Fruit fly (Drosophila melanogaster) whole organism, embryonic: ENCODE measurements around the gene CG44838.

ENCODE experiments used
- Antp ChIP-seq: fragments of 200-800 bp; sonication (Bioruptor generic); optimal IDR thresholded peaks from 3 replicates; lab custom pipeline; 2016; ENCODE audit warnings: missing biosample characterization, missing genetic modification characterization
- Atf3 ChIP-seq: fragments of 200-800 bp; sonication (Bioruptor generic); optimal IDR thresholded peaks from 3 replicates; lab custom pipeline; 2016; ENCODE audit warnings: missing biosample characterization, missing genetic modification characterization
- CG1024 ChIP-seq: fragments of 200-800 bp; sonication (Bioruptor generic); IDR thresholded peaks from 2 replicates; pipeline ENCODE4 v1.3.6; 2022; ENCODE audit warnings: missing biosample characterization, missing genetic modification characterization
- CG10366 ChIP-seq: fragments of 200-800 bp; sonication (Bioruptor generic); IDR thresholded peaks from 2 replicates; pipeline ENCODE4 v1.3.6; 2022; ENCODE audit warnings: missing biosample characterization, missing genetic modification characterization
- CG14667 ChIP-seq: fragments of 200-800 bp; sonication (Bioruptor generic); IDR thresholded peaks from 2 replicates; pipeline ENCODE4 v1.3.6; 2022; ENCODE audit warnings: missing biosample characterization, missing genetic modification characterization
- CG14710 ChIP-seq: fragments of 200-800 bp; sonication (Bioruptor generic); optimal IDR thresholded peaks from 3 replicates; lab custom pipeline; 2019; ENCODE audit warnings: missing biosample characterization, mild to moderate bottlenecking, missing genetic modification characterization, moderate library complexity
- CG15269 ChIP-seq: fragments of 200-800 bp; sonication (Bioruptor generic); optimal IDR thresholded peaks from 2 replicates; lab custom pipeline; 2018; ENCODE audit warnings: missing biosample characterization, mild to moderate bottlenecking, missing genetic modification characterization, moderate library complexity
- CG1647 ChIP-seq: fragments of 200-800 bp; sonication (Bioruptor generic); optimal IDR thresholded peaks from 3 replicates; lab custom pipeline; 2016; ENCODE audit warnings: missing biosample characterization, missing genetic modification characterization
- CG16813 ChIP-seq: fragments of 200-800 bp; sonication (Bioruptor generic); IDR thresholded peaks from 3 replicates; pipeline ENCODE4 v1.3.6; 2022; ENCODE audit warnings: missing biosample characterization, missing genetic modification characterization; ENCODE audit not compliant: partially characterized antibody
- CG17186 ChIP-seq: fragments of 200-800 bp; sonication (Bioruptor generic); optimal IDR thresholded peaks from 3 replicates; lab custom pipeline; 2017; ENCODE audit warnings: missing biosample characterization, missing genetic modification reagents, missing genetic modification characterization
- CG17359 ChIP-seq: fragments of 200-800 bp; sonication (Bioruptor generic); optimal IDR thresholded peaks from 3 replicates; lab custom pipeline; 2018; ENCODE audit warnings: missing biosample characterization, mild to moderate bottlenecking, missing genetic modification characterization, moderate library complexity
- CG2116 ChIP-seq: fragments of 200-800 bp; sonication (Bioruptor generic); optimal IDR thresholded peaks from 3 replicates; lab custom pipeline; 2018; ENCODE audit warnings: missing biosample characterization, mild to moderate bottlenecking, missing genetic modification characterization
- CG2202 ChIP-seq: fragments of 200-800 bp; sonication (Bioruptor generic); optimal IDR thresholded peaks from 2 replicates; lab custom pipeline; 2018; ENCODE audit warnings: missing biosample characterization, mild to moderate bottlenecking, missing genetic modification characterization
- CG2678 ChIP-seq: fragments of 200-800 bp; sonication (Bioruptor generic); optimal IDR thresholded peaks from 3 replicates; lab custom pipeline; 2019; ENCODE audit warnings: missing biosample characterization, mild to moderate bottlenecking, missing genetic modification characterization, moderate library complexity
- CG30020 ChIP-seq: fragments of 200-800 bp; optimal IDR thresholded peaks from 2 replicates; lab custom pipeline; 2019; ENCODE audit warnings: missing biosample characterization, mild to moderate bottlenecking, missing genetic modification characterization, moderate library complexity
- CG31365 ChIP-seq: fragments of 200-800 bp; sonication (Bioruptor generic); optimal IDR thresholded peaks from 2 replicates; lab custom pipeline; 2018; ENCODE audit warnings: missing biosample characterization, mild to moderate bottlenecking, missing genetic modification characterization
- CG31441 ChIP-seq: fragments of 200-800 bp; sonication (Bioruptor generic); IDR thresholded peaks from 2 replicates; pipeline ENCODE4 v1.3.6; 2022; ENCODE audit warnings: missing biosample characterization, missing genetic modification characterization
- CG32767 ChIP-seq: fragments of 200-800 bp; sonication (Bioruptor generic); IDR thresholded peaks from 2 replicates; pipeline ENCODE4 v1.3.6; 2022; ENCODE audit warnings: missing biosample characterization, missing genetic modification characterization
- CG32772 ChIP-seq: fragments of 200-800 bp; sonication (Bioruptor generic); IDR thresholded peaks from 2 replicates; pipeline ENCODE4 v1.3.6; 2022; ENCODE audit warnings: missing biosample characterization, missing genetic modification characterization
- CG3847 ChIP-seq: fragments of 200-800 bp; sonication (Bioruptor generic); IDR thresholded peaks from 2 replicates; pipeline ENCODE4 v1.3.6; 2022; ENCODE audit warnings: missing biosample characterization, missing genetic modification characterization
- CG6175 ChIP-seq: fragments of 200-800 bp; sonication (Bioruptor generic); IDR thresholded peaks from 3 replicates; pipeline ENCODE4 v1.3.6; 2022; ENCODE audit warnings: missing biosample characterization, missing genetic modification characterization
- CG8388 ChIP-seq: fragments of 200-800 bp; sonication (Bioruptor generic); optimal IDR thresholded peaks from 2 replicates; lab custom pipeline; 2019; ENCODE audit warnings: missing biosample characterization, mild to moderate bottlenecking, missing genetic modification characterization, moderate library complexity
- Dp ChIP-seq: fragments of 200-800 bp; sonication (Bioruptor generic); optimal IDR thresholded peaks from 2 replicates; lab custom pipeline; 2018; ENCODE audit warnings: missing biosample characterization, mild to moderate bottlenecking, missing genetic modification characterization, moderate library complexity
- Eip74EF ChIP-seq, 2 experiments: fragments of 200-800 bp in 1 of 2; fragments of >200 bp in 1 of 2; sonication (Bioruptor generic) in 1 of 2; optimal IDR thresholded peaks; 2 replicates each; lab custom pipeline; 2017 to 2019; ENCODE audit warnings: missing biosample characterization in 2 of 2, missing genetic modification characterization in 2 of 2, mild to moderate bottlenecking in 1 of 2, moderate library complexity in 1 of 2
- Myb ChIP-seq: fragments of 200-800 bp; sonication (Bioruptor generic); optimal IDR thresholded peaks from 2 replicates; lab custom pipeline; 2016; ENCODE audit warnings: missing biosample characterization, missing genetic modification characterization
- Xbp1 ChIP-seq: fragments of 200-800 bp; sonication (Bioruptor generic); optimal IDR thresholded peaks from 3 replicates; lab custom pipeline; 2016; ENCODE audit warnings: missing biosample characterization, mild to moderate bottlenecking, missing genetic modification characterization
- abd-A ChIP-seq: fragments of 200-800 bp; sonication (Bioruptor generic); optimal IDR thresholded peaks from 3 replicates; lab custom pipeline; 2019; ENCODE audit warnings: missing biosample characterization, mild to moderate bottlenecking, missing genetic modification characterization, moderate library complexity
- amos ChIP-seq: fragments of 200-800 bp; sonication (Bioruptor generic); IDR thresholded peaks from 2 replicates; pipeline ENCODE4 v1.3.6; 2022; ENCODE audit warnings: missing biosample characterization, missing genetic modification characterization; ENCODE audit not compliant: partially characterized antibody
- ase ChIP-seq: fragments of 200-800 bp; sonication (Bioruptor generic); IDR thresholded peaks from 3 replicates; pipeline ENCODE4 v1.3.6; 2022; ENCODE audit warnings: missing biosample characterization, missing genetic modification characterization
- chif ChIP-seq, 2 experiments: fragments of 200-800 bp; sonication (Bioruptor generic); optimal IDR thresholded peaks; 3 replicates each; lab custom pipeline; 2016; ENCODE audit warnings: missing biosample characterization in 2 of 2, missing genetic modification characterization in 2 of 2
- chinmo ChIP-seq: fragments of 200-800 bp; sonication (Bioruptor generic); IDR thresholded peaks from 4 replicates; pipeline ENCODE4 v1.3.6; 2022; ENCODE audit warnings: missing biosample characterization, missing genetic modification characterization; ENCODE audit not compliant: partially characterized antibody
- crp ChIP-seq, 2 experiments: fragments of 200-800 bp; sonication (Bioruptor generic); optimal IDR thresholded peaks; 2 replicates in 1 of 2; 3 replicates in 1 of 2; lab custom pipeline; 2017; ENCODE audit warnings: missing biosample characterization in 2 of 2, missing genetic modification characterization in 2 of 2, mild to moderate bottlenecking in 1 of 2, moderate library complexity in 1 of 2
- fd64A ChIP-seq: fragments of 200-800 bp; sonication (Bioruptor generic); optimal IDR thresholded peaks from 3 replicates; lab custom pipeline; 2018; ENCODE audit warnings: missing biosample characterization, mild to moderate bottlenecking, missing genetic modification characterization
- gcm ChIP-seq: fragments of 200-800 bp; sonication (Bioruptor generic); optimal IDR thresholded peaks from 2 replicates; lab custom pipeline; 2019; ENCODE audit warnings: missing biosample characterization, mild to moderate bottlenecking, missing genetic modification characterization, moderate library complexity
- gro ChIP-seq: fragments of 200-800 bp; sonication (Bioruptor generic); optimal IDR thresholded peaks from 2 replicates; lab custom pipeline; 2016; ENCODE audit warnings: missing biosample characterization, missing genetic modification characterization
- hbn ChIP-seq: fragments of 200-800 bp; sonication (Bioruptor generic); IDR thresholded peaks from 2 replicates; pipeline ENCODE4 v1.3.6; 2022; ENCODE audit warnings: missing biosample characterization, missing genetic modification characterization; ENCODE audit not compliant: partially characterized antibody
- otp ChIP-seq: fragments of 200-800 bp; sonication (Bioruptor generic); IDR thresholded peaks from 3 replicates; pipeline ENCODE4, ENCODE4 v1.3.6; 2022; ENCODE audit warnings: missing biosample characterization, missing genetic modification characterization
- pros ChIP-seq: fragments of 200-800 bp; sonication (Bioruptor generic); optimal IDR thresholded peaks from 3 replicates; lab custom pipeline; 2019; ENCODE audit warnings: missing biosample characterization, mild to moderate bottlenecking, missing genetic modification characterization, moderate library complexity
- pum ChIP-seq: fragments of 200-800 bp; sonication (Bioruptor generic); optimal IDR thresholded peaks from 2 replicates; lab custom pipeline; 2016; ENCODE audit warnings: missing biosample characterization, missing genetic modification characterization
- salm ChIP-seq: fragments of 200-800 bp; sonication (Bioruptor generic); optimal IDR thresholded peaks from 2 replicates; lab custom pipeline; 2018; ENCODE audit warnings: missing biosample characterization, mild to moderate bottlenecking, missing genetic modification characterization
- sd ChIP-seq: fragments of 200-800 bp; sonication (Bioruptor generic); optimal IDR thresholded peaks from 3 replicates; lab custom pipeline; 2018; ENCODE audit warnings: missing biosample characterization, mild to moderate bottlenecking, missing genetic modification characterization, moderate library complexity
- slou ChIP-seq: fragments of 200-800 bp; sonication (Bioruptor generic); optimal IDR thresholded peaks from 3 replicates; lab custom pipeline; 2016; ENCODE audit warnings: missing biosample characterization, missing genetic modification characterization
- sqz ChIP-seq: fragments of 200-800 bp; sonication (Bioruptor generic); optimal IDR thresholded peaks from 3 replicates; lab custom pipeline; 2018; ENCODE audit warnings: missing biosample characterization, mild to moderate bottlenecking, missing genetic modification characterization
- tgo ChIP-seq: fragments of 200-800 bp; sonication (Bioruptor generic); IDR thresholded peaks from 3 replicates; pipeline ENCODE4 v1.3.6; 2022; ENCODE audit warnings: missing biosample characterization, missing genetic modification characterization
- tio ChIP-seq: fragments of 200-800 bp; sonication (Bioruptor generic); optimal IDR thresholded peaks from 2 replicates; lab custom pipeline; 2017; ENCODE audit warnings: missing biosample characterization, missing genetic modification characterization, inconsistent platforms
- trem ChIP-seq: fragments of 200-800 bp; optimal IDR thresholded peaks from 3 replicates; lab custom pipeline; 2019; ENCODE audit warnings: missing biosample characterization, mild to moderate bottlenecking, missing genetic modification characterization, moderate library complexity
- ttk ChIP-seq: fragments of 200-800 bp; sonication (Bioruptor generic); IDR thresholded peaks from 2 replicates; pipeline ENCODE4 v2.1.2; 2022; ENCODE audit warnings: missing biosample characterization, missing genetic modification characterization
- twi ChIP-seq: fragments of 200-800 bp; optimal IDR thresholded peaks from 2 replicates; lab custom pipeline; 2019; ENCODE audit warnings: missing biosample characterization, mild to moderate bottlenecking, missing genetic modification characterization, moderate library complexity

Gene CG44838

dm6 chr3L:9509037-9509830 is 48.4 kb downstream of the CG44838 start, which contains the start of gene CG3408 (continued):
- TF ChIP-seq crp (GFP tag; optimal IDR thresholded peaks at IDR 0.05; lab: Kevin White, UChicago) (no peak), CG3847 (GFP tag; lab: Robert Waterston, UW) (no peak), CG14667 (GFP tag; lab: Robert Waterston, UW) (no peak), CG2116 (GFP tag; lab: Kevin White, UChicago) (peak; percentile 97), CG17186 (GFP tag; lab: Kevin White, UChicago) (no peak), Atf3 (no peak), otp (GFP tag; lab: Robert Waterston, UW) (no peak), CG14710 (peak; percentile 48), abd-A (tag; lab: Kevin White, UChicago) (peak; percentile 61), Dp (GFP tag; lab: Kevin White, UChicago) (peak; percentile 67), tgo (GFP tag; lab: Robert Waterston, UW) (0 out of 3 replicates have a peak, but pooled peaks have one; percentile 10), salm (tag; lab: Kevin White, UChicago) (no peak), chif (GFP tag; optimal IDR thresholded peaks at IDR 0.05; lab: Kevin White, UChicago) (no peak), CG31441 (GFP tag; lab: Robert Waterston, UW) (peak; percentile 14; the same call in 1 of the 2 replicates), CG1647 (GFP tag; lab: Kevin White, UChicago) (no peak), CG10366 (GFP tag; lab: Robert Waterston, UW) (0 out of 2 replicates have a peak, but pooled peaks have one; percentile 3), Xbp1 (peak; percentile 0), trem (tag; lab: Kevin White, UChicago) (peak; percentile 29), CG30020 (tag; lab: Kevin White, UChicago) (no peak), CG32772 (GFP tag; lab: Robert Waterston, UW) (no peak), sd (tag; lab: Kevin White, UChicago) (peak; percentile 23), CG1024 (GFP tag; lab: Robert Waterston, UW) (no peak), twi (no peak), amos (GFP tag; lab: Robert Waterston, UW) (peak; percentile 58; the same call in 1 of the 2 replicates), pros (GFP tag; lab: Kevin White, UChicago) (peak; percentile 95), hbn (GFP tag; lab: Robert Waterston, UW) (no peak), ttk (GFP tag; lab: Robert Waterston, UW) (0 out of 2 replicates have a peak, but pooled peaks have one; percentile 5), CG17359 (tag; lab: Kevin White, UChicago) (peak; percentile 20), pum (GFP tag; lab: Kevin White, UChicago) (no peak), ase (no peak), chinmo (GFP tag; lab: Robert Waterston, UW) (peak; percentile 77; the same call in 1 of the 4 replicates), CG2678 (tag; lab: Kevin White, UChicago) (no peak), CG31365 (tag; lab: Kevin White, UChicago) (no peak), CG16813 (GFP tag; lab: Robert Waterston, UW) (0 out of 3 replicates have a peak, but pooled peaks have one; percentile 18), Myb (GFP tag; lab: Kevin White, UChicago) (peak; percentile 46), CG2202 (tag; lab: Kevin White, UChicago) (no peak), gro (GFP tag; lab: Kevin White, UChicago) (peak; percentile 52), tio (GFP tag; lab: Kevin White, UChicago) (no peak), sqz (GFP tag; lab: Kevin White, UChicago) (peak; percentile 64), Antp (GFP tag; lab: Kevin White, UChicago) (no peak), CG8388 (GFP tag; lab: Kevin White, UChicago) (no peak), fd64A (no peak), CG15269 (tag; lab: Kevin White, UChicago) (no peak), Eip74EF (GFP tag; optimal IDR thresholded peaks at IDR 0.05; lab: Kevin White, UChicago) (peak in 1 of 2 experiments; percentile 77), gcm (GFP tag; lab: Kevin White, UChicago) (no peak), CG32767 (GFP tag; lab: Robert Waterston, UW) (no peak), slou (no peak), CG6175 (GFP tag; lab: Robert Waterston, UW) (no peak)
